Worm (Caenorhabditis elegans) whole organism, mixed stage, embryonic: Measurements from ENCODE around the gene F56H9.8.

Source experiments
- blmp-1 ChIP-seq: fragments of 150-350 bp; optimal IDR thresholded peaks from 2 replicates; lab custom pipeline; 2014; ENCODE audit warnings: missing biosample characterization, missing genetic modification characterization
- ceh-43 ChIP-seq: fragments of 200-800 bp; sonication (Bioruptor generic); optimal IDR thresholded peaks from 2 replicates; lab custom pipeline; 2018; ENCODE audit warnings: mild to moderate bottlenecking, missing genetic modification characterization, moderate library complexity, missing compliant biosample characterization
- cnd-1 ChIP-seq: fragments of 200-800 bp; sonication (Bioruptor generic); optimal IDR thresholded peaks from 2 replicates; lab custom pipeline; 2018; ENCODE audit warnings: mild to moderate bottlenecking, missing genetic modification characterization, missing compliant biosample characterization
- elt-1 ChIP-seq: sonication (generic microtip); optimal IDR thresholded peaks from 2 replicates; lab custom pipeline; 2017; ENCODE audit warnings: missing genetic modification characterization, mild to moderate bottlenecking, missing compliant biosample characterization, antibody characterized with exemption, moderate library complexity, borderline replicate concordance; ENCODE audit not compliant: insufficient read depth
- lin-13 ChIP-seq: fragments of 150-350 bp; optimal IDR thresholded peaks from 2 replicates; lab custom pipeline; 2014; ENCODE audit warnings: missing biosample characterization, missing genetic modification characterization
- mep-1 ChIP-seq: fragments of 150-350 bp; optimal IDR thresholded peaks from 2 replicates; lab custom pipeline; 2017; ENCODE audit warnings: missing biosample characterization, missing genetic modification reagents, missing genetic modification characterization, inconsistent platforms
- nhr-237 ChIP-seq: fragments of 150-350 bp; optimal IDR thresholded peaks from 2 replicates; lab custom pipeline; 2014; ENCODE audit warnings: missing biosample characterization, missing genetic modification characterization
- nhr-28 ChIP-seq: fragments of 150-350 bp; optimal IDR thresholded peaks from 2 replicates; lab custom pipeline; 2014; ENCODE audit warnings: missing biosample characterization, missing genetic modification characterization
- nhr-76 ChIP-seq: sonication (generic microtip); optimal IDR thresholded peaks from 2 replicates; lab custom pipeline; 2017; ENCODE audit warnings: missing biosample characterization, missing genetic modification characterization
- snpc-4 ChIP-seq: fragments of 150-350 bp; optimal IDR thresholded peaks from 2 replicates; lab custom pipeline; 2014; ENCODE audit warnings: missing biosample characterization, missing genetic modification characterization
- sptf-1 ChIP-seq: sonication (generic microtip); optimal IDR thresholded peaks from 2 replicates; lab custom pipeline; 2017; ENCODE audit warnings: mild to moderate bottlenecking, missing genetic modification characterization, moderate library complexity, missing compliant biosample characterization
- unc-120 ChIP-seq: sonication (generic microtip); optimal IDR thresholded peaks from 2 replicates; lab custom pipeline; 2017; ENCODE audit warnings: missing genetic modification characterization, missing compliant biosample characterization; ENCODE audit not compliant: poor library complexity, severe bottlenecking

- TF ChIP-seq nhr-76 (tag; lab: Kevin White, UChicago) (no peak), unc-120 (no peak), nhr-28 (no peak), blmp-1 (tag; lab: Kevin White, UChicago) (no peak), lin-13 (no peak), nhr-237 (tag; lab: Kevin White, UChicago) (no peak), ceh-43 (GFP tag; lab: Kevin White, UChicago) (no peak), sptf-1 (tag; lab: Kevin White, UChicago) (no peak), mep-1 (tag; lab: Kevin White, UChicago) (no peak), snpc-4 (tag; lab: Kevin White, UChicago) (no peak), cnd-1 (tag; lab: Kevin White, UChicago) (no peak), elt-1 (tag; lab: Kevin White, UChicago) (no peak)
Observed at ce11 chrV:12636248-12636647, 8.4 kb upstream of the F56H9.8 start.
